Fruit fly (Drosophila melanogaster): Measurements from ENCODE around the gene CG5412.

Gene CG5412

DNA sequence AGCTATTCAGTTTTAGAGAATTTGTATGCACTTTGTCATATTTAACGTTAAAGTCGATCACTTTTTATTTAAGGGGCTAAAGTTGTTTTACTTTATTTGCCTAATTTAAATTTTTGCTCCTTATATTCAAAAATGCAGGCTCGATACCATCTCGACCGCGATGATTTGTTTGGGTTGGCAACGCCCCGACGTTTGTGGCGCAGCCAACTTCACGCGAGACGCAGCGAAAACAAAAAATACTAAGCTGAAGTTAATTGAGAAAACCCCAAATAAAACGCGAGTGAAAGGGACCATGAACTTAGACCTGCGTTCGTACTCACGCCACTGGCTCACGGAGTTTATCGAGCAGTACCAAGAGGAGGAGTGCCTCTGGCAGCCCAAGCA is 18.8 kb upstream of the CG5412 start:
- TF ChIP-seq Sry-δ (GFP tag; optimal IDR thresholded peaks at IDR 0.05): peak; percentile 71
- peak; percentile 42 for TF ChIP-seq p53 (GFP tag; optimal IDR thresholded peaks at IDR 0.05)
- peak; percentile 75 for TF ChIP-seq Bgb (GFP tag; IDR thresholded peaks at IDR 0.05; ENCODE audit: partially characterized antibody)
- peak; percentile 25; the same call in 1 of the 2 replicates for TF ChIP-seq CG31224 (GFP tag; IDR thresholded peaks at IDR 0.05)
- 0 out of 2 replicates have a peak, but pooled peaks have one; percentile 8 for TF ChIP-seq CG11085 (GFP tag; IDR thresholded peaks at IDR 0.05)
- peak in 1 of 2 experiments; percentile 23 for TF ChIP-seq Hr51 (GFP tag; optimal IDR thresholded peaks at IDR 0.05)
- TF ChIP-seq dm (GFP tag; optimal IDR thresholded peaks at IDR 0.05): no peak
- no peak for TF ChIP-seq mld (GFP tag; IDR thresholded peaks at IDR 0.05; ENCODE audit: partially characterized antibody)
- TF ChIP-seq CG34422 (GFP tag; IDR thresholded peaks at IDR 0.05): peak; percentile 18; the same call in 1 of the 3 replicates
- TF ChIP-seq seq (GFP tag; IDR thresholded peaks at IDR 0.05): no peak
- no peak; the same call in 2 of the 3 replicates for TF ChIP-seq CG11093 (GFP tag; IDR thresholded peaks at IDR 0.05)
- no peak for TF ChIP-seq crc (GFP tag; optimal IDR thresholded peaks at IDR 0.05)
- no peak for TF ChIP-seq Eip74EF (GFP tag; optimal IDR thresholded peaks at IDR 0.05)
- no peak for TF ChIP-seq Awh (GFP tag; IDR thresholded peaks at IDR 0.05)
- no peak for TF ChIP-seq CG31365 (tag; optimal IDR thresholded peaks at IDR 0.05)
- TF ChIP-seq Doc3 (GFP tag; IDR thresholded peaks at IDR 0.05; ENCODE audit: partially characterized antibody): peak; percentile 53
- no peak for TF ChIP-seq Sry-β (GFP tag; optimal IDR thresholded peaks at IDR 0.05)
- TF ChIP-seq Rfx (GFP tag; IDR thresholded peaks at IDR 0.05): peak; percentile 71
- TF ChIP-seq slbo (GFP tag; IDR thresholded peaks at IDR 0.05): peak; percentile 72
- no peak for TF ChIP-seq Dad (GFP tag; optimal IDR thresholded peaks at IDR 0.05)
- TF ChIP-seq Gug (GFP tag; IDR thresholded peaks at IDR 0.05): peak; percentile 21; the same call in 1 of the 4 replicates
- TF ChIP-seq HLH54F (GFP tag; optimal IDR thresholded peaks at IDR 0.05): no peak
- peak; percentile 17 for TF ChIP-seq CG7556 (GFP tag; optimal IDR thresholded peaks at IDR 0.05)
- no peak for TF ChIP-seq ewg (GFP tag; optimal IDR thresholded peaks at IDR 0.05)
- no peak for TF ChIP-seq CG30431 (GFP tag; optimal IDR thresholded peaks at IDR 0.05)
- TF ChIP-seq CG17328 (GFP tag; IDR thresholded peaks at IDR 0.05): peak; percentile 27
- TF ChIP-seq CG33557 (GFP tag; optimal IDR thresholded peaks at IDR 0.05): no peak
- peak; percentile 61 for TF ChIP-seq unc-4 (GFP tag; IDR thresholded peaks at IDR 0.05; ENCODE audit: partially characterized antibody)
- TF ChIP-seq chinmo (GFP tag; IDR thresholded peaks at IDR 0.05; ENCODE audit: partially characterized antibody): no peak
- no peak for TF ChIP-seq gem (tag; optimal IDR thresholded peaks at IDR 0.05)
- no peak for TF ChIP-seq ato (GFP tag; IDR thresholded peaks at IDR 0.05; ENCODE audit: partially characterized antibody)
- TF ChIP-seq tgo (GFP tag; IDR thresholded peaks at IDR 0.05): no peak
- TF ChIP-seq row (GFP tag; IDR thresholded peaks at IDR 0.05): peak; percentile 5
- peak; percentile 76 for TF ChIP-seq CG9932 (GFP tag; IDR thresholded peaks at IDR 0.05)
- peak; percentile 15 for TF ChIP-seq CG5180 (GFP tag; optimal IDR thresholded peaks at IDR 0.05)
- peak; percentile 4 for TF ChIP-seq Ssrp (tag; optimal IDR thresholded peaks at IDR 0.05)
- TF ChIP-seq CG5953 (GFP tag; IDR thresholded peaks at IDR 0.05): 0 out of 2 replicates have a peak, but pooled peaks have one; percentile 22
- TF ChIP-seq Bteb2 (GFP tag; optimal IDR thresholded peaks at IDR 0.05): no peak
- TF ChIP-seq YL-1 (GFP tag; optimal IDR thresholded peaks at IDR 0.05): peak; percentile 68
- no peak for TF ChIP-seq grau (tag; optimal IDR thresholded peaks at IDR 0.05)
- peak; percentile 33; the same call in 1 of the 3 replicates for TF ChIP-seq knrl (GFP tag; IDR thresholded peaks at IDR 0.05; ENCODE audit: partially characterized antibody)
- TF ChIP-seq MESR4 (GFP tag; optimal IDR thresholded peaks at IDR 0.05): peak; percentile 81
- TF ChIP-seq CG2889 (GFP tag; IDR thresholded peaks at IDR 0.05): no peak
- TF ChIP-seq gro (GFP tag; optimal IDR thresholded peaks at IDR 0.05): no peak
- TF ChIP-seq lov (optimal IDR thresholded peaks at IDR 0.05): no peak
- TF ChIP-seq lov (GFP tag; IDR thresholded peaks at IDR 0.05): 0 out of 3 replicates have a peak, but pooled peaks have one; percentile 7
- TF ChIP-seq Dip3 (GFP tag; optimal IDR thresholded peaks at IDR 0.05): no peak
- TF ChIP-seq H2.0 (GFP tag; IDR thresholded peaks at IDR 0.05): peak; percentile 20; the same call in 1 of the 2 replicates
- TF ChIP-seq Hr3 (GFP tag; optimal IDR thresholded peaks at IDR 0.05): no peak
- no peak for TF ChIP-seq Fer2 (tag; optimal IDR thresholded peaks at IDR 0.05)

All from whole organism, embryonic.